Worm (Caenorhabditis elegans) whole organism, L3 larva: Measurements from ENCODE around the gene C13F10.5.
A peak's percentile ranks its signal among the peaks of the same experiment; 100 is the strongest.

ENCODE experiments used
- R02D3.7 ChIP-seq: fragments of 150-350 bp; optimal IDR thresholded peaks from 2 replicates; lab custom pipeline; 2014; ENCODE audit warnings: missing biosample characterization, missing genetic modification characterization
- ZK546.5 ChIP-seq: sonication (generic microtip); optimal IDR thresholded peaks from 2 replicates; lab custom pipeline; 2017; ENCODE audit warnings: missing biosample characterization, missing genetic modification characterization
- aly-2 ChIP-seq: fragments of 150-350 bp; optimal IDR thresholded peaks from 2 replicates; lab custom pipeline; 2014; ENCODE audit warnings: missing biosample characterization, missing genetic modification characterization
- ama-1 ChIP-seq: fragments of 150-350 bp; optimal IDR thresholded peaks from 2 replicates; lab custom pipeline; 2018
- ceh-16 ChIP-seq: sonication (generic microtip); optimal IDR thresholded peaks from 2 replicates; lab custom pipeline; 2017; ENCODE audit warnings: missing biosample characterization, missing genetic modification characterization
- ceh-82 ChIP-seq: fragments of 150-350 bp; optimal IDR thresholded peaks from 2 replicates; lab custom pipeline; 2014; ENCODE audit warnings: missing biosample characterization, missing genetic modification characterization
- ceh-9 ChIP-seq: sonication (generic microtip); optimal IDR thresholded peaks from 2 replicates; lab custom pipeline; 2018; ENCODE audit warnings: missing biosample characterization, missing genetic modification characterization
- daf-12 ChIP-seq: fragments of 150-350 bp; optimal IDR thresholded peaks from 2 replicates; lab custom pipeline; 2014; ENCODE audit warnings: missing biosample characterization, missing genetic modification reagents, missing genetic modification characterization
- egl-27 ChIP-seq: sonication (generic microtip); optimal IDR thresholded peaks from 4 replicates; lab custom pipeline; 2017; ENCODE audit warnings: missing biosample characterization, missing genetic modification reagents, missing genetic modification characterization
- egl-5 ChIP-seq: fragments of 150-350 bp; optimal IDR thresholded peaks from 2 replicates; lab custom pipeline; 2017; ENCODE audit warnings: missing biosample characterization, missing genetic modification reagents, missing genetic modification characterization, inconsistent platforms
- elt-1 ChIP-seq: fragments of 150-350 bp; optimal IDR thresholded peaks from 2 replicates; lab custom pipeline; 2014; ENCODE audit warnings: missing biosample characterization, missing genetic modification characterization
- elt-2 ChIP-seq: sonication (generic microtip); optimal IDR thresholded peaks from 2 replicates; lab custom pipeline; 2016; ENCODE audit warnings: missing genetic modification reagents, mild to moderate bottlenecking, missing genetic modification characterization, missing compliant biosample characterization
- elt-3 ChIP-seq, 3 experiments: fragments of 150-350 bp in 1 of 3; sonication (generic microtip) in 2 of 3; optimal IDR thresholded peaks; 2 replicates in 2 of 3; 4 replicates in 1 of 3; lab custom pipeline; 2014 to 2017; ENCODE audit warnings: missing biosample characterization in 3 of 3, missing genetic modification characterization in 3 of 3
- fkh-2 ChIP-seq: fragments of 150-350 bp; optimal IDR thresholded peaks from 2 replicates; lab custom pipeline; 2014; ENCODE audit warnings: missing biosample characterization, missing genetic modification reagents, missing genetic modification characterization
- fos-1 ChIP-seq: fragments of 150-350 bp; optimal IDR thresholded peaks from 2 replicates; lab custom pipeline; 2014; ENCODE audit warnings: missing biosample characterization, missing genetic modification characterization
- jun-1 ChIP-seq: fragments of 150-350 bp; optimal IDR thresholded peaks from 2 replicates; lab custom pipeline; 2014; ENCODE audit warnings: missing biosample characterization, missing genetic modification reagents, missing genetic modification characterization
- lin-15B ChIP-seq: fragments of 150-350 bp; optimal IDR thresholded peaks from 2 replicates; lab custom pipeline; 2014; ENCODE audit warnings: missing biosample characterization, missing genetic modification characterization
- lsy-12 ChIP-seq: sonication (generic microtip); optimal IDR thresholded peaks from 2 replicates; lab custom pipeline; 2016; ENCODE audit warnings: mild to moderate bottlenecking, missing genetic modification characterization, missing compliant biosample characterization
- mdl-1 ChIP-seq: fragments of 150-350 bp; optimal IDR thresholded peaks from 2 replicates; lab custom pipeline; 2014; ENCODE audit warnings: missing biosample characterization, missing genetic modification characterization
- mml-1 ChIP-seq: fragments of 150-350 bp; sonication (generic microtip); optimal IDR thresholded peaks from 3 replicates; lab custom pipeline; 2014; ENCODE audit warnings: missing biosample characterization, missing genetic modification characterization
- nfya-1 ChIP-seq: sonication (generic microtip); optimal IDR thresholded peaks from 2 replicates; lab custom pipeline; 2017; ENCODE audit warnings: missing genetic modification characterization, mild to moderate bottlenecking, missing compliant biosample characterization, antibody characterized with exemption, moderate library complexity; ENCODE audit not compliant: insufficient read depth
- nhr-11 ChIP-seq: fragments of 150-350 bp; optimal IDR thresholded peaks from 2 replicates; lab custom pipeline; 2014; ENCODE audit warnings: missing biosample characterization, missing genetic modification characterization
- nhr-12 ChIP-seq: fragments of 150-350 bp; optimal IDR thresholded peaks from 2 replicates; lab custom pipeline; 2014; ENCODE audit warnings: missing biosample characterization, missing genetic modification characterization
- nhr-23 ChIP-seq: fragments of 150-350 bp; optimal IDR thresholded peaks from 2 replicates; lab custom pipeline; 2014; ENCODE audit warnings: missing biosample characterization, missing genetic modification reagents, missing genetic modification characterization
- nhr-237 ChIP-seq: fragments of 150-350 bp; optimal IDR thresholded peaks from 2 replicates; lab custom pipeline; 2014; ENCODE audit warnings: missing biosample characterization, missing genetic modification characterization
- nhr-25 ChIP-seq: sonication (generic microtip); optimal IDR thresholded peaks from 2 replicates; lab custom pipeline; 2017; ENCODE audit warnings: missing biosample characterization, missing genetic modification characterization
- nhr-28 ChIP-seq: fragments of 150-350 bp; optimal IDR thresholded peaks from 2 replicates; lab custom pipeline; 2014; ENCODE audit warnings: missing biosample characterization, missing genetic modification characterization
- nhr-43 ChIP-seq: sonication (generic microtip); optimal IDR thresholded peaks from 2 replicates; lab custom pipeline; 2016; ENCODE audit warnings: mild to moderate bottlenecking, missing genetic modification characterization, missing compliant biosample characterization; ENCODE audit not compliant: poor library complexity, severe bottlenecking
- nhr-76 ChIP-seq: fragments of 150-350 bp; sonication (generic microtip); optimal IDR thresholded peaks from 5 replicates; lab custom pipeline; 2014; ENCODE audit warnings: missing biosample characterization, missing genetic modification characterization
- nhr-77 ChIP-seq: fragments of 150-350 bp; optimal IDR thresholded peaks from 2 replicates; lab custom pipeline; 2014; ENCODE audit warnings: missing biosample characterization, missing genetic modification characterization
- pha-4 ChIP-seq: fragments of 150-350 bp; optimal IDR thresholded peaks from 2 replicates; lab custom pipeline; 2014; ENCODE audit warnings: missing biosample characterization, missing genetic modification reagents, missing genetic modification characterization
- pqm-1 ChIP-seq: fragments of 150-350 bp; optimal IDR thresholded peaks from 2 replicates; lab custom pipeline; 2017; ENCODE audit warnings: missing biosample characterization, missing genetic modification characterization, inconsistent platforms
- sea-2 ChIP-seq: fragments of 150-350 bp; sonication (generic microtip); optimal IDR thresholded peaks from 4 replicates; lab custom pipeline; 2014; ENCODE audit warnings: missing biosample characterization, missing genetic modification reagents, missing genetic modification characterization
- skn-1 ChIP-seq: fragments of 150-350 bp; optimal IDR thresholded peaks from 2 replicates; lab custom pipeline; 2014; ENCODE audit warnings: missing biosample characterization, missing genetic modification characterization
- snpc-4 ChIP-seq: fragments of 150-350 bp; optimal IDR thresholded peaks from 2 replicates; lab custom pipeline; 2014; ENCODE audit warnings: missing biosample characterization, missing genetic modification characterization
- tbx-2 ChIP-seq: sonication (generic microtip); optimal IDR thresholded peaks from 2 replicates; lab custom pipeline; 2016; ENCODE audit warnings: mild to moderate bottlenecking, missing genetic modification characterization, missing compliant biosample characterization
- unc-39 ChIP-seq: sonication (generic microtip); optimal IDR thresholded peaks from 4 replicates; lab custom pipeline; 2017; ENCODE audit warnings: missing biosample characterization, missing genetic modification characterization
- unc-62 ChIP-seq: fragments of 150-350 bp; sonication (generic microtip); optimal IDR thresholded peaks from 4 replicates; lab custom pipeline; 2014; ENCODE audit warnings: missing biosample characterization, missing genetic modification reagents, missing genetic modification characterization
- zag-1 ChIP-seq: fragments of 150-350 bp; optimal IDR thresholded peaks from 2 replicates; lab custom pipeline; 2014; ENCODE audit warnings: missing biosample characterization, missing genetic modification characterization
- ztf-11 ChIP-seq: fragments of 150-350 bp; optimal IDR thresholded peaks from 2 replicates; lab custom pipeline; 2014; ENCODE audit warnings: missing biosample characterization, missing genetic modification characterization
- ztf-4 ChIP-seq: fragments of 150-350 bp; optimal IDR thresholded peaks from 2 replicates; lab custom pipeline; 2014; ENCODE audit warnings: missing biosample characterization, missing genetic modification characterization

C13F10.5 gene

ce11 chrV:7199932-7200331, 19.0 kb downstream of the C13F10.5 start, which contains the start of gene F09G2.1:
Gene F09G2.1, plus strand, starts transcription at chrV:7200232.
- TF ChIP-seq nhr-28 (tag; lab: Kevin White, UChicago) (no peak), tbx-2 (no peak), ceh-16 (tag; lab: Kevin White, UChicago) (no peak), aly-2 (tag; lab: Kevin White, UChicago) (no peak)

- TF ChIP-seq nfya-1 (tag; lab: Kevin White, UChicago), result no peak
- TF ChIP-seq unc-62 (GFP tag; lab: Kevin White, UChicago), result no peak
Measured at ce11 chrV:7199077-7199476, 19.8 kb downstream of the C13F10.5 start.

DNA sequence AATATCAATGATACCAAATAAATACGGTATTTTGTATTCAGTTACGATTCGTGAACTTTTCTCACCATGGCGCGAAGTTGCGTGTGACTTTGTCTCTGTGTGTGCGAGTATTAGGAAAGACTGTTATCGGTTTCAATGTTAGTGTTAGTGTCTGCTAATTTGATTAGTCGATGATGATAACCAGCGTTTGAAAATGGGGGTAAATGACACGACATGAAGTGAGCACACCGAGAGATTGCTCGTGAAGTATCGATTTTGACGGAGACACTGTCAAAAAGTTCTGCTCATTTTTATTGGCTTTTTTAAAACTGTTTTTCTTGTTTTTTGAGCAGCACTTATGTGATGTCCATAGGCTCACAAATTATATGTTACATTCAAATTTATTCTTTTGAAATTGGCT, 20.5 kb downstream of the C13F10.5 start:
- peak; percentile 52 for TF ChIP-seq pha-4 (tag; lab: Kevin White, UChicago)
- TF ChIP-seq nhr-77 (tag; lab: Kevin White, UChicago), result no peak
- TF ChIP-seq mml-1 (tag; lab: Kevin White, UChicago), result no peak
- no peak for TF ChIP-seq nhr-11
- TF ChIP-seq elt-3 (tag; optimal IDR thresholded peaks at IDR 0.05; lab: Kevin White, UChicago), result no peak
- TF ChIP-seq ztf-4, result no peak
- no peak for TF ChIP-seq unc-39
- TF ChIP-seq nhr-43 (tag; lab: Kevin White, UChicago), result peak; percentile 19
- TF ChIP-seq elt-2 (tag; lab: Kevin White, UChicago), result peak; percentile 85
- no peak for TF ChIP-seq nhr-12
- TF ChIP-seq jun-1, result peak; percentile 24
- peak; percentile 18 for TF ChIP-seq skn-1 (tag; lab: Kevin White, UChicago)
- no peak for TF ChIP-seq snpc-4 (tag; lab: Kevin White, UChicago)
- no peak for TF ChIP-seq nhr-28 (tag; lab: Kevin White, UChicago)
- TF ChIP-seq zag-1 (tag; lab: Kevin White, UChicago), result no peak
- TF ChIP-seq fos-1 (tag; lab: Kevin White, UChicago), result no peak
- TF ChIP-seq ztf-11 (tag; lab: Kevin White, UChicago), result no peak
- TF ChIP-seq tbx-2, result no peak
- no peak for TF ChIP-seq lsy-12
- no peak for TF ChIP-seq elt-1 (tag; lab: Kevin White, UChicago)
- peak; percentile 4 for TF ChIP-seq aly-2 (tag; lab: Kevin White, UChicago)
- no peak for TF ChIP-seq daf-12 (tag; lab: Kevin White, UChicago)
- no peak for TF ChIP-seq nhr-76
- no peak for TF ChIP-seq egl-27 (tag; lab: Kevin White, UChicago)
- no peak for TF ChIP-seq ceh-82 (tag; lab: Kevin White, UChicago)
- no peak for TF ChIP-seq lin-15B (tag; lab: Kevin White, UChicago)
- no peak for TF ChIP-seq mdl-1
- peak; percentile 91 for TF ChIP-seq ama-1
- no peak for TF ChIP-seq ceh-9 (tag; lab: Kevin White, UChicago)
- TF ChIP-seq sea-2, result no peak
- no peak for TF ChIP-seq fkh-2 (tag; lab: Kevin White, UChicago)
- no peak for TF ChIP-seq unc-62 (GFP tag; lab: Kevin White, UChicago)
- peak; percentile 5 for TF ChIP-seq nhr-23
- TF ChIP-seq R02D3.7 (tag; lab: Kevin White, UChicago), result no peak
- TF ChIP-seq nhr-237 (tag; lab: Kevin White, UChicago), result no peak
- TF ChIP-seq egl-5 (tag; lab: Kevin White, UChicago), result no peak
- peak; percentile 58 for TF ChIP-seq pqm-1
- TF ChIP-seq, all 47 proteins: peak for 9

DNA sequence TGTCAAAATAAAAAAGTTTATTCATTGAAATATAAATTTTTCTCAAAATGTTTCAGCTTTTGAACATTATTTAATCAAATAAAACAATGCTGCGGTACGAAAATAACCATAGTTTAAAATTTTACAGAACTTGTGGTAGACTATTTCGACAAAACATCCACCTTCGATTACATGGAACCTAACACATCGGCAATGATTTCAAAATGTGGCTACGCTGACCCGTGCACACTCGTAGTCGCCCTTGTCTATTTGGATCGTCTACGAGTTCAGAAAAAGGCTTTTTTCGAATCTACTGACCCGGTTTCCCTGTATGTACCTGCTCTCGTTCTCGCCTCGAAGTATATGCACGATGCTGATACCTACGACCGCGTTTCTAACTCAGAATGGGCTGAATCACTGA, 21.9 kb downstream of the C13F10.5 start:
- TF ChIP-seq lin-15B (tag; lab: Kevin White, UChicago) (no peak), zag-1 (tag; lab: Kevin White, UChicago) (no peak), skn-1 (tag; lab: Kevin White, UChicago) (no peak), nhr-25 (tag; lab: Kevin White, UChicago) (no peak), ZK546.5 (no peak), fkh-2 (tag; lab: Kevin White, UChicago) (no peak), fos-1 (tag; lab: Kevin White, UChicago) (no peak)
- TF ChIP-seq, all 47 proteins: peak for 0
